Fruit fly (Drosophila melanogaster) whole organism, embryonic: Measurements from ENCODE around the gene qm.

Source experiments
- BtbVII ChIP-seq: fragments of 200-800 bp; sonication (Bioruptor generic); optimal IDR thresholded peaks from 3 replicates; lab custom pipeline; 2017; ENCODE audit warnings: missing biosample characterization, mild to moderate bottlenecking, missing genetic modification characterization
- CG10959 ChIP-seq: fragments of 200-800 bp; sonication (Bioruptor generic); IDR thresholded peaks from 2 replicates; pipeline ENCODE4 v1.3.6; 2022; ENCODE audit warnings: missing biosample characterization, missing genetic modification characterization
- CG11723 ChIP-seq: fragments of 200-800 bp; sonication (Bioruptor generic); optimal IDR thresholded peaks from 2 replicates; lab custom pipeline; 2017; ENCODE audit warnings: missing biosample characterization, mild to moderate bottlenecking, missing genetic modification characterization
- CG12391 ChIP-seq: fragments of 200-800 bp; sonication (Bioruptor generic); optimal IDR thresholded peaks from 3 replicates; lab custom pipeline; 2018; ENCODE audit warnings: missing biosample characterization, mild to moderate bottlenecking, missing genetic modification characterization, moderate library complexity
- CG12659 ChIP-seq: fragments of 200-800 bp; sonication (Bioruptor generic); optimal IDR thresholded peaks from 3 replicates; lab custom pipeline; 2017; ENCODE audit warnings: mild to moderate bottlenecking, missing biosample characterization, missing genetic modification reagents, missing genetic modification characterization
- CG14050 ChIP-seq: fragments of 200-800 bp; sonication (Bioruptor generic); IDR thresholded peaks from 3 replicates; pipeline ENCODE4 v1.3.6; 2022; ENCODE audit warnings: missing biosample characterization, missing genetic modification characterization
- CG1603 ChIP-seq: fragments of 200-800 bp; sonication (Bioruptor generic); optimal IDR thresholded peaks from 2 replicates; lab custom pipeline; 2019; ENCODE audit warnings: missing biosample characterization, mild to moderate bottlenecking, missing genetic modification characterization, moderate library complexity
- CG17359 ChIP-seq: fragments of 200-800 bp; sonication (Bioruptor generic); optimal IDR thresholded peaks from 3 replicates; lab custom pipeline; 2018; ENCODE audit warnings: missing biosample characterization, mild to moderate bottlenecking, missing genetic modification characterization, moderate library complexity
- CG1792 ChIP-seq: fragments of 200-800 bp; sonication (Bioruptor generic); optimal IDR thresholded peaks from 2 replicates; lab custom pipeline; 2016; ENCODE audit warnings: missing biosample characterization, missing genetic modification characterization
- CG2199 ChIP-seq: fragments of 200-800 bp; sonication (Bioruptor generic); IDR thresholded peaks from 3 replicates; pipeline ENCODE4 v1.3.6; 2022; ENCODE audit warnings: missing biosample characterization, missing genetic modification characterization
- CG2712 ChIP-seq: fragments of 200-800 bp; optimal IDR thresholded peaks from 3 replicates; lab custom pipeline; 2019; ENCODE audit warnings: missing biosample characterization, mild to moderate bottlenecking, missing genetic modification characterization, moderate library complexity
- CG30020 ChIP-seq: fragments of 200-800 bp; optimal IDR thresholded peaks from 2 replicates; lab custom pipeline; 2019; ENCODE audit warnings: missing biosample characterization, mild to moderate bottlenecking, missing genetic modification characterization, moderate library complexity
- CG6765 ChIP-seq: fragments of 200-800 bp; sonication (Bioruptor generic); optimal IDR thresholded peaks from 3 replicates; lab custom pipeline; 2017; ENCODE audit warnings: missing biosample characterization, mild to moderate bottlenecking, missing genetic modification characterization
- CG7839 ChIP-seq: fragments of 200-800 bp; sonication (Bioruptor generic); optimal IDR thresholded peaks from 3 replicates; lab custom pipeline; 2018; ENCODE audit warnings: missing biosample characterization, mild to moderate bottlenecking, missing genetic modification characterization, moderate library complexity
- CG8281 ChIP-seq: fragments of 200-800 bp; sonication (Bioruptor generic); optimal IDR thresholded peaks from 2 replicates; lab custom pipeline; 2018; ENCODE audit warnings: missing biosample characterization, mild to moderate bottlenecking, missing genetic modification characterization, moderate library complexity
- CG9609 ChIP-seq: fragments of 200-800 bp; sonication (Bioruptor generic); optimal IDR thresholded peaks from 3 replicates; lab custom pipeline; 2016; ENCODE audit warnings: missing biosample characterization, missing genetic modification characterization
- Chrac-16 ChIP-seq: fragments of 200-800 bp; sonication (Bioruptor generic); optimal IDR thresholded peaks from 3 replicates; lab custom pipeline; 2016; ENCODE audit warnings: missing biosample characterization, missing genetic modification characterization
- D ChIP-seq, 2 experiments: fragments of 200-800 bp in 1 of 2; fragments of >200 bp in 1 of 2; sonication (Bioruptor generic) in 1 of 2; optimal IDR thresholded peaks; 2 replicates in 1 of 2; 3 replicates in 1 of 2; lab custom pipeline; 2017; ENCODE audit warnings: mild to moderate bottlenecking in 1 of 2, missing biosample characterization in 1 of 2, missing genetic modification characterization in 1 of 2, missing genetic modification reagents in 1 of 2
- D19B ChIP-seq: fragments of 200-800 bp; sonication (Bioruptor generic); optimal IDR thresholded peaks from 2 replicates; lab custom pipeline; 2017; ENCODE audit warnings: missing biosample characterization, mild to moderate bottlenecking, missing genetic modification characterization
- Dad ChIP-seq: fragments of 200-800 bp; sonication (Bioruptor generic); optimal IDR thresholded peaks from 3 replicates; lab custom pipeline; 2016; ENCODE audit warnings: missing biosample characterization, missing genetic modification characterization
- Fer1 ChIP-seq: fragments of 200-800 bp; sonication (Bioruptor generic); optimal IDR thresholded peaks from 2 replicates; lab custom pipeline; 2017; ENCODE audit warnings: missing biosample characterization, mild to moderate bottlenecking, missing genetic modification characterization
- HHEX ChIP-seq: fragments of 200-800 bp; sonication (Bioruptor generic); optimal IDR thresholded peaks from 3 replicates; lab custom pipeline; 2017; ENCODE audit warnings: missing biosample characterization, mild to moderate bottlenecking, missing genetic modification characterization, missing genetic modification reagents
- HLH54F ChIP-seq: fragments of 200-800 bp; sonication (Bioruptor generic); optimal IDR thresholded peaks from 3 replicates; lab custom pipeline; 2016; ENCODE audit warnings: missing biosample characterization, missing genetic modification characterization
- Hr39 ChIP-seq: fragments of >200 bp; optimal IDR thresholded peaks from 2 replicates; lab custom pipeline; 2017
- Max ChIP-seq: fragments of 200-800 bp; sonication (Bioruptor generic); optimal IDR thresholded peaks from 2 replicates; lab custom pipeline; 2016; ENCODE audit warnings: missing biosample characterization, mild to moderate bottlenecking, missing genetic modification characterization
- Myb ChIP-seq: fragments of 200-800 bp; sonication (Bioruptor generic); optimal IDR thresholded peaks from 2 replicates; lab custom pipeline; 2016; ENCODE audit warnings: missing biosample characterization, missing genetic modification characterization
- Oaz ChIP-seq: fragments of 200-800 bp; sonication (Bioruptor generic); IDR thresholded peaks from 2 replicates; pipeline ENCODE4 v1.3.6; 2022; ENCODE audit warnings: missing biosample characterization, missing genetic modification characterization
- Rfx ChIP-seq: fragments of 200-800 bp; sonication (Bioruptor generic); IDR thresholded peaks from 2 replicates; pipeline ENCODE4 v1.3.6; 2022; ENCODE audit warnings: missing biosample characterization, missing genetic modification characterization
- Sin3A ChIP-seq: fragments of >200 bp; optimal IDR thresholded peaks from 2 replicates; lab custom pipeline; 2018
- Ssrp ChIP-seq: fragments of 200-800 bp; sonication (Bioruptor generic); optimal IDR thresholded peaks from 2 replicates; lab custom pipeline; 2018; ENCODE audit warnings: missing biosample characterization, mild to moderate bottlenecking, missing genetic modification characterization, moderate library complexity
- Vsx1 ChIP-seq: fragments of 200-800 bp; sonication (Bioruptor generic); optimal IDR thresholded peaks from 2 replicates; lab custom pipeline; 2017; ENCODE audit warnings: missing biosample characterization, mild to moderate bottlenecking, missing genetic modification characterization, missing genetic modification reagents
- al ChIP-seq: fragments of 200-800 bp; sonication (Bioruptor generic); IDR thresholded peaks from 2 replicates; pipeline ENCODE4 v1.3.6; 2022; ENCODE audit warnings: missing biosample characterization, missing genetic modification characterization
- bbx ChIP-seq: fragments of 200-800 bp; sonication (Bioruptor generic); IDR thresholded peaks from 2 replicates; pipeline ENCODE4 v1.3.6; 2022; ENCODE audit warnings: missing biosample characterization, missing genetic modification characterization; ENCODE audit not compliant: partially characterized antibody
- btn ChIP-seq: fragments of 200-800 bp; sonication (Bioruptor generic); optimal IDR thresholded peaks from 2 replicates; lab custom pipeline; 2016; ENCODE audit warnings: missing biosample characterization, missing genetic modification characterization
- cas ChIP-seq: fragments of 200-800 bp; sonication (Bioruptor generic); IDR thresholded peaks from 2 replicates; pipeline ENCODE4 v1.3.6; 2022; ENCODE audit warnings: missing biosample characterization, missing genetic modification characterization
- caup ChIP-seq: fragments of 200-800 bp; sonication (Bioruptor generic); optimal IDR thresholded peaks from 3 replicates; lab custom pipeline; 2017; ENCODE audit warnings: missing biosample characterization, mild to moderate bottlenecking, missing genetic modification characterization, moderate library complexity; ENCODE audit not compliant: severe bottlenecking
- cg ChIP-seq: fragments of 200-800 bp; sonication (Bioruptor generic); optimal IDR thresholded peaks from 3 replicates; lab custom pipeline; 2019; ENCODE audit warnings: missing biosample characterization, mild to moderate bottlenecking, missing genetic modification characterization, moderate library complexity
- chm ChIP-seq: fragments of 200-800 bp; sonication (Bioruptor generic); IDR thresholded peaks from 2 replicates; pipeline ENCODE4 v1.3.6; 2022; ENCODE audit warnings: missing biosample characterization, missing genetic modification characterization
- exex ChIP-seq: fragments of 200-800 bp; sonication (Bioruptor generic); optimal IDR thresholded peaks from 4 replicates; lab custom pipeline; 2018; ENCODE audit warnings: missing biosample characterization, mild to moderate bottlenecking, missing genetic modification characterization, moderate library complexity
- gfzf ChIP-seq: fragments of 200-800 bp; sonication (Bioruptor generic); optimal IDR thresholded peaks from 2 replicates; lab custom pipeline; 2016; ENCODE audit warnings: missing biosample characterization, mild to moderate bottlenecking, missing genetic modification characterization, moderate library complexity
- inv ChIP-seq: fragments of 200-800 bp; sonication (Bioruptor generic); IDR thresholded peaks from 2 replicates; pipeline ENCODE4 v1.3.6; 2022; ENCODE audit warnings: missing biosample characterization, missing genetic modification characterization; ENCODE audit not compliant: partially characterized antibody
- kni ChIP-seq: fragments of 200-800 bp; sonication (Bioruptor generic); optimal IDR thresholded peaks from 3 replicates; lab custom pipeline; 2017; ENCODE audit warnings: mild to moderate bottlenecking, missing biosample characterization, missing genetic modification reagents, missing genetic modification characterization
- mld ChIP-seq: fragments of 200-800 bp; sonication (Bioruptor generic); IDR thresholded peaks from 3 replicates; pipeline ENCODE4 v1.3.6; 2022; ENCODE audit warnings: missing biosample characterization, missing genetic modification characterization; ENCODE audit not compliant: partially characterized antibody
- pb ChIP-seq: fragments of 200-800 bp; sonication (Bioruptor generic); optimal IDR thresholded peaks from 3 replicates; lab custom pipeline; 2016; ENCODE audit warnings: missing biosample characterization, missing genetic modification characterization
- peb ChIP-seq: fragments of 200-800 bp; sonication (Bioruptor generic); IDR thresholded peaks from 2 replicates; pipeline ENCODE4 v1.3.6; 2022; ENCODE audit warnings: missing biosample characterization, missing genetic modification characterization
- pros ChIP-seq: fragments of 200-800 bp; sonication (Bioruptor generic); optimal IDR thresholded peaks from 3 replicates; lab custom pipeline; 2019; ENCODE audit warnings: missing biosample characterization, mild to moderate bottlenecking, missing genetic modification characterization, moderate library complexity
- trh ChIP-seq: fragments of 200-800 bp; sonication (Bioruptor generic); optimal IDR thresholded peaks from 2 replicates; lab custom pipeline; 2016; ENCODE audit warnings: missing biosample characterization, missing genetic modification characterization
- wdn ChIP-seq: fragments of 200-800 bp; sonication (Bioruptor generic); IDR thresholded peaks from 2 replicates; pipeline ENCODE4 v1.3.6; 2022; ENCODE audit warnings: missing biosample characterization, missing genetic modification characterization
- wek ChIP-seq: fragments of 200-800 bp; sonication (Bioruptor generic); optimal IDR thresholded peaks from 3 replicates; lab custom pipeline; 2018; ENCODE audit warnings: missing biosample characterization, mild to moderate bottlenecking, missing genetic modification characterization, moderate library complexity

The qm gene

dm6 chr3L:7360324-7360852 is 12.3 kb downstream of the qm start, which contains the start of gene Sec63 (continued):
- TF ChIP-seq Rfx: peak; percentile 80
- peak; percentile 49 for TF ChIP-seq CG17359
- no peak for TF ChIP-seq cg (GFP tag; lab: Kevin White, UChicago)
- TF ChIP-seq BtbVII (GFP tag; lab: Kevin White, UChicago): peak; percentile 21
- TF ChIP-seq Ssrp (tag; lab: Kevin White, UChicago): peak; percentile 42
- TF ChIP-seq CG7839 (tag; lab: Kevin White, UChicago): peak; percentile 49
- no peak for TF ChIP-seq btn (GFP tag; lab: Kevin White, UChicago)
- TF ChIP-seq Fer1 (GFP tag; lab: Kevin White, UChicago): peak; percentile 4
- peak; percentile 51 for TF ChIP-seq Dad (GFP tag; lab: Kevin White, UChicago)
- peak; percentile 23; the same call in 1 of the 3 replicates for TF ChIP-seq CG2199
- peak; percentile 27 for TF ChIP-seq caup (GFP tag; lab: Kevin White, UChicago)
- TF ChIP-seq bbx: peak; percentile 97
- no peak for TF ChIP-seq Oaz
- TF ChIP-seq inv (GFP tag; lab: Robert Waterston, UW): peak; percentile 75
- TF ChIP-seq exex (tag; lab: Kevin White, UChicago): peak; percentile 29
- peak; percentile 25 for TF ChIP-seq Vsx1
- TF ChIP-seq chm: 0 out of 2 replicates have a peak, but pooled peaks have one; percentile 34
- 0 out of 2 replicates have a peak, but pooled peaks have one; percentile 14 for TF ChIP-seq CG10959 (GFP tag; lab: Robert Waterston, UW)
- no peak for TF ChIP-seq kni (GFP tag; lab: Kevin White, UChicago)
- no peak for TF ChIP-seq Hr39 (lab: Kevin White, UChicago)
- peak; percentile 62 for TF ChIP-seq al
- peak; percentile 58 for TF ChIP-seq CG12391 (tag; lab: Kevin White, UChicago)
- TF ChIP-seq Chrac-16 (GFP tag; lab: Kevin White, UChicago): peak; percentile 38
- TF ChIP-seq gfzf: peak; percentile 13
- peak; percentile 54 for TF ChIP-seq CG1603 (tag; lab: Kevin White, UChicago)
- TF ChIP-seq CG12659 (GFP tag; lab: Kevin White, UChicago): peak; percentile 76
- TF ChIP-seq CG6765 (GFP tag; lab: Kevin White, UChicago): no peak
- TF ChIP-seq CG8281 (tag; lab: Kevin White, UChicago): no peak
- TF ChIP-seq trh (GFP tag; lab: Kevin White, UChicago): no peak
- TF ChIP-seq Myb (GFP tag; lab: Kevin White, UChicago): peak; percentile 1
- TF ChIP-seq Sin3A: peak; percentile 59
- TF ChIP-seq mld (GFP tag; lab: Robert Waterston, UW): peak; percentile 87; the same call in 2 of the 3 replicates
- TF ChIP-seq CG14050 (GFP tag; lab: Robert Waterston, UW): peak; percentile 54; the same call in 2 of the 3 replicates
- TF ChIP-seq CG1792 (GFP tag; lab: Kevin White, UChicago): no peak
- no peak for TF ChIP-seq peb (GFP tag; lab: Robert Waterston, UW)
- peak; percentile 58 for TF ChIP-seq Max (GFP tag; lab: Kevin White, UChicago)
- no peak for TF ChIP-seq pros (GFP tag; lab: Kevin White, UChicago)
- peak; percentile 25; the same call in 1 of the 2 replicates for TF ChIP-seq wdn (GFP tag; lab: Robert Waterston, UW)
- TF ChIP-seq CG2712 (tag; lab: Kevin White, UChicago): peak; percentile 31
- no peak for TF ChIP-seq D19B (GFP tag; lab: Kevin White, UChicago)
- no peak for TF ChIP-seq CG11723 (GFP tag; lab: Kevin White, UChicago)
- peak; percentile 6 for TF ChIP-seq HLH54F (GFP tag; lab: Kevin White, UChicago)
- 0 out of 2 replicates have a peak, but pooled peaks have one; percentile 34 for TF ChIP-seq cas
- TF ChIP-seq HHEX (GFP tag; lab: Kevin White, UChicago): peak; percentile 34
- TF ChIP-seq CG30020 (tag; lab: Kevin White, UChicago): peak; percentile 12
- no peak for TF ChIP-seq wek (GFP tag; lab: Kevin White, UChicago)
- no peak for TF ChIP-seq D (optimal IDR thresholded peaks at IDR 0.05; lab: Kevin White, UChicago)
- TF ChIP-seq D (GFP tag; optimal IDR thresholded peaks at IDR 0.05; lab: Kevin White, UChicago): peak; percentile 3
- peak; percentile 10 for TF ChIP-seq CG9609 (GFP tag; lab: Kevin White, UChicago)
- peak; percentile 11 for TF ChIP-seq pb (GFP tag; lab: Kevin White, UChicago)
